Worm (Caenorhabditis elegans): Measurements from ENCODE around the gene C48B4.11.

Gene C48B4.11

DNA sequence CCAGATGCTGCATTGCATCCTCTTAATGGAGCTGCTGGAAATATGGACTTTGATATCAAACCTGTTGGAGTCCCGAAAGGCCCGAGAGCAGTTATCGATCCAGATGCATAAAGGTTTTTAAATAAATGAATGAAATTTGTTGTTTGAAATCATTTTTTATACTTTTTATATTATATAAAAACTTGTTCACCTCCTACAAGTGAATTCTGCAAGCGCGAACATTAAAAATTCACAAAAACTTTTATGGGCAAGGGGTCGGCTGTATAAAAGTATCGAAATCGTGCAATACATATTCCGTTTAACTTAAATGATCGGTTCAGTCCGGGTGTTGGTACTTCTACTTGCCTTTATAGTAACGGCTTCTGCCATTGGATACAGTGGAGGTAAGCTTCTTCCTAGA is 32.3 kb upstream of the C48B4.11 start, which contains the start of gene F58A4.1:
F58A4.1 (plus strand) TSS at position 301 of the 400 bp plus-strand sequence.
- TF ChIP-seq nhr-77 (tag; optimal IDR thresholded peaks at IDR 0.05) (no peak), F37D6.2 (tag; optimal IDR thresholded peaks at IDR 0.05) (no peak), ceh-28 (tag; optimal IDR thresholded peaks at IDR 0.05) (no peak), ctbp-1 (GFP tag; IDR thresholded peaks at IDR 0.05) (no peak), T26A8.4 (GFP tag; IDR thresholded peaks at IDR 0.05) (no peak), lin-39 (tag; optimal IDR thresholded peaks at IDR 0.05) (no peak), lim-7 (GFP tag; IDR thresholded peaks at IDR 0.05) (no peak), unc-130 (GFP tag; optimal IDR thresholded peaks at IDR 0.05) (no peak), unc-62 (GFP tag; optimal IDR thresholded peaks at IDR 0.05 in 1 of 2) (no peak), unc-62 (tag; optimal IDR thresholded peaks at IDR 0.05) (no peak), jun-1 (tag; optimal IDR thresholded peaks at IDR 0.05) (no peak), hmg-1.1 (GFP tag; IDR thresholded peaks at IDR 0.05) (no peak), ceh-44 (GFP tag; IDR thresholded peaks at IDR 0.05) (no peak), dmd-6 (GFP tag; IDR thresholded peaks at IDR 0.05) (no peak), duxl-1 (tag; optimal IDR thresholded peaks at IDR 0.05; ENCODE audit: poor library complexity) (no peak), Y48G9A.11 (GFP tag; IDR thresholded peaks at IDR 0.05) (no peak), madf-9 (GFP tag; conservative IDR thresholded peaks at IDR 0.05) (no peak), lin-13 (GFP tag; optimal IDR thresholded peaks at IDR 0.05) (no peak), ceh-20 (GFP tag; IDR thresholded peaks at IDR 0.05) (no peak), nhr-102 (tag; optimal IDR thresholded peaks at IDR 0.05) (no peak)

DNA sequence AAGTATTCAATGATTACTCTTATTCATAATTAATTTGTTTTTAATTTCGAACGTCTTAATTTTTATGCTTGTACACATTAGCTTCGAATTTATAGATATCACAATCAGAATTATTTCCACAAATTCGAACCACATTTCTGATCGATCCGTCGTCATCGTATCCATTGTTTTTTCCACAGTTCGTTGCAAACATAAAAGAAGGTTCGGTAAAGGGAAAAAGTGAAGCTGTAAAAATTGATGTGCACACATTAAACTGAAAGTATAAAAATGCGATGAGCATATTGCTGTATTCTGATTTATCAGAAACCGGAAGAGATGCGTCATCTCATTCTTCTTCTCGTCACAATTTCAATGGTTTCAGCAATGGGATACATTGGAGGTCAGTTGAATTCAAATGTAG is 31.1 kb upstream of the C48B4.11 start, which contains the start of gene C48B4.12:
C48B4.12 (plus strand) TSS at position 301 of the 400 bp plus-strand sequence.
- TF ChIP-seq lsy-2 (tag; optimal IDR thresholded peaks at IDR 0.05) (no peak), rbr-2 (tag; optimal IDR thresholded peaks at IDR 0.05) (no peak), unc-39 (tag; optimal IDR thresholded peaks at IDR 0.05) (no peak), tra-1 (GFP tag; IDR thresholded peaks at IDR 0.05) (no peak), vab-7 (GFP tag; IDR thresholded peaks at IDR 0.05) (no peak), ceh-82 (tag; optimal IDR thresholded peaks at IDR 0.05) (no peak)

DNA sequence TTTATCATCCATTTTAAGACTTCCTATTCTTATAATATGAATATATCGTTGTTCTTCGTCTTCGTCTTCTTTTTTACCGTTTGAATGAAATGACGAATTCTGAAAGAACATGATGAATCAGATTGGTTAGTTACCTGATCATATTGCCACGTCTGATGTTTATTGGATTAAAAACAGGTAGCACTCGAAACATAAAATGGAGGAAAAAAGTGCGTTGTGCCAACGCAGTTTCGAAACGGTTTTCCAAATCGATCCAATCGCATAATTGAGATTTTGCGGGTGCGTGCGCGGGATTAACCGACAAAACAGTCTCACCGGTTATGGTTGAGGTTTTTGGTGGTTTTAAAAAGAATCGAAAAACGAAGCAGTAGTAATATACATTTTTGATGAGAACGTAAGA is 29.6 kb upstream of the C48B4.11 start, which contains the start of gene rom-2:
rom-2 (minus strand) TSS at position 101 of the 400 bp plus-strand sequence.
- TF ChIP-seq snpc-4 (tag; optimal IDR thresholded peaks at IDR 0.05) (no peak), nhr-42 (GFP tag; IDR thresholded peaks at IDR 0.05) (no peak), T26A8.4 (GFP tag; IDR thresholded peaks at IDR 0.05) (no peak), arid-1 (GFP tag; conservative IDR thresholded peaks at IDR 0.05) (no peak), egl-27 (tag; optimal IDR thresholded peaks at IDR 0.05) (no peak), egl-43 (GFP tag; IDR thresholded peaks at IDR 0.05) (no peak), daf-19 (GFP tag; conservative IDR thresholded peaks at IDR 0.05) (no peak), T20F7.1 (GFP tag; optimal IDR thresholded peaks at IDR 0.05) (no peak), spr-3 (GFP tag; optimal IDR thresholded peaks at IDR 0.05) (no peak)

DNA sequence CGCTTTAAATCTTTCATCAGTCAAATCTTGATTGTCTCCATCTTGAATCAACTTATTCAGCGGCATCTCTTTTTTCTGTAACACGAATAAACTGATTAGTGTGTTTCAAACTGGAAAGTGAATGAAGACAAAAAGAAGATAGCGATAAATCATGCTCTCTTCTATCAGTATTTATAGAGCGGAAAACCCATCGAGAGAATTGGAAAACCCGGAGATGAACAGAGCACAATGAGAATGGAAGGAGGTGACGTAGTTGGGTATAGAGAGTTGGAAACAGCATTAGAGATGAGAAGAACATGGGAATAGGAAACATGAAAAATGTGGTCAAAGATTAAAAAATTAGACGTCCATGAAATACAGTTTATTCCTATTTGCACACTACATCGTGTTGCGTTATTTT is 26.2 kb upstream of the C48B4.11 start, which contains the start of gene acox-1.5:
acox-1.5 (minus strand) TSS at position 75 of the 400 bp plus-strand sequence.
- TF ChIP-seq dmd-6 (GFP tag; IDR thresholded peaks at IDR 0.05) (peak; percentile 62), nhr-77 (tag; optimal IDR thresholded peaks at IDR 0.05) (peak; percentile 56), nhr-6 (tag; optimal IDR thresholded peaks at IDR 0.05) (no peak), snpc-4 (tag; optimal IDR thresholded peaks at IDR 0.05) (no peak), php-3 (GFP tag; IDR thresholded peaks at IDR 0.05) (no peak), aha-1 (tag) (peak; percentile 19), T20F7.1 (GFP tag; optimal IDR thresholded peaks at IDR 0.05) (no peak), dve-1 (tag; optimal IDR thresholded peaks at IDR 0.05; ENCODE audit: insufficient read depth) (peak; percentile 22), spr-1 (tag; optimal IDR thresholded peaks at IDR 0.05) (no peak), nhr-28 (tag; optimal IDR thresholded peaks at IDR 0.05) (peak; percentile 55), hlh-11 (tag; optimal IDR thresholded peaks at IDR 0.05) (peak; percentile 34), pqm-1 (tag; optimal IDR thresholded peaks at IDR 0.05) (peak; percentile 77), Y5F2A.4 (GFP tag; optimal IDR thresholded peaks at IDR 0.05) (no peak), egl-27 (tag; optimal IDR thresholded peaks at IDR 0.05) (no peak), ctbp-1 (GFP tag; IDR thresholded peaks at IDR 0.05) (no peak), skn-1 (tag; optimal IDR thresholded peaks at IDR 0.05) (no peak), unc-62 (GFP tag; optimal IDR thresholded peaks at IDR 0.05 in 1 of 2) (peak in 1 of 2 experiments; percentile 16), unc-62 (tag; optimal IDR thresholded peaks at IDR 0.05) (no peak), Y75B8A.6 (GFP tag; IDR thresholded peaks at IDR 0.05) (no peak)

All from whole organism, L4 larva.